Fruit fly (Drosophila melanogaster) whole organism, wandering third instar larva: ENCODE results near the gene Phf5a.

Experiments used
- br ChIP-seq: fragments of 200-800 bp; sonication (Bioruptor generic); optimal IDR thresholded peaks from 2 replicates; lab custom pipeline; 2016; ENCODE audit warnings: missing biosample characterization, missing genetic modification characterization
- lola ChIP-seq: fragments of >200 bp; optimal IDR thresholded peaks from 2 replicates; lab custom pipeline; 2017; ENCODE audit warnings: missing biosample characterization, missing genetic modification characterization
- usp ChIP-seq: fragments of >200 bp; optimal IDR thresholded peaks from 2 replicates; lab custom pipeline; 2017; ENCODE audit warnings: missing biosample characterization, missing genetic modification characterization

DNA sequence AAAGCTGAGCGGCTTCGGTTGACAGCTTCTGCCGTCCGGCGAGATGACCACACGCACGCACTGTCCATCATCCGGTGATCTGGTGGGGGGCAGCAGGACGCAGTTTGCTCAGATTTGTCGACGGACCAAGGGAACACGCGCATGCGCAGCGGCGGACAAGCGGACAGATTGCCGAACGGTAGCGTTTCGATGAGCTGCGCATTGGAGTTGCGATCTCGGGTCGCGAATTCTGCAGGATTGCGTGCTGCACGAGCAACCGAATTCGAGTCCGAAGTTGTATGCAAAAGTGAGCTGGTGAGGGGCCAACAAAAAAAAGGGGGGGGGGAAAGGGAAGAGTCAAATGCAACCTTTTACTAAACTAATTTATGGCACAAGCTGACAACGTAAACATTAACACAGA lies 43.1 kb upstream of the Phf5a start:
- TF ChIP-seq usp (GFP tag; lab: Kevin White, UChicago) (no peak), br (no peak), lola (GFP tag; lab: Kevin White, UChicago) (no peak)
